Fruit fly (Drosophila melanogaster) whole organism, embryonic: ENCODE data around the gene Hexo1.

Source experiments
- Awh ChIP-seq: fragments of 200-800 bp; sonication (Bioruptor generic); IDR thresholded peaks from 2 replicates; pipeline ENCODE4, ENCODE4 v1.3.6; 2022; ENCODE audit warnings: missing biosample characterization, missing genetic modification characterization
- Blimp-1 ChIP-seq: fragments of 200-800 bp; sonication (Bioruptor generic); optimal IDR thresholded peaks from 3 replicates; lab custom pipeline; 2018; ENCODE audit warnings: missing biosample characterization, missing genetic modification characterization, mild to moderate bottlenecking, moderate library complexity, missing genetic modification reagents
- CG10267 ChIP-seq: fragments of 200-800 bp; sonication (Bioruptor generic); optimal IDR thresholded peaks from 2 replicates; lab custom pipeline; 2018; ENCODE audit warnings: missing biosample characterization, mild to moderate bottlenecking, missing genetic modification characterization, moderate library complexity
- CG10462 ChIP-seq: fragments of 200-800 bp; sonication (Bioruptor generic); optimal IDR thresholded peaks from 2 replicates; lab custom pipeline; 2016; ENCODE audit warnings: missing biosample characterization, missing genetic modification characterization
- CG11696 ChIP-seq: fragments of 200-800 bp; sonication (Bioruptor generic); IDR thresholded peaks from 2 replicates; pipeline ENCODE4 v1.3.6; 2022; ENCODE audit warnings: missing biosample characterization, missing genetic modification characterization
- CG12769 ChIP-seq: fragments of 200-800 bp; sonication (Bioruptor generic); optimal IDR thresholded peaks from 2 replicates; lab custom pipeline; 2019; ENCODE audit warnings: missing biosample characterization, mild to moderate bottlenecking, missing genetic modification characterization, moderate library complexity
- CG1603 ChIP-seq: fragments of 200-800 bp; sonication (Bioruptor generic); optimal IDR thresholded peaks from 2 replicates; lab custom pipeline; 2019; ENCODE audit warnings: missing biosample characterization, mild to moderate bottlenecking, missing genetic modification characterization, moderate library complexity
- CG18619 ChIP-seq: fragments of 200-800 bp; sonication (Bioruptor generic); optimal IDR thresholded peaks from 3 replicates; lab custom pipeline; 2017; ENCODE audit warnings: missing biosample characterization, mild to moderate bottlenecking, missing genetic modification characterization
- CG3163 ChIP-seq: fragments of 200-800 bp; sonication (Bioruptor generic); optimal IDR thresholded peaks from 3 replicates; lab custom pipeline; 2016; ENCODE audit warnings: missing biosample characterization, missing genetic modification characterization
- CG33557 ChIP-seq: fragments of 200-800 bp; sonication (Bioruptor generic); optimal IDR thresholded peaks from 2 replicates; lab custom pipeline; 2019; ENCODE audit warnings: missing biosample characterization, mild to moderate bottlenecking, missing genetic modification characterization, moderate library complexity
- CG43689 ChIP-seq: fragments of 200-800 bp; sonication (Bioruptor generic); IDR thresholded peaks from 2 replicates; pipeline ENCODE4 v1.3.6; 2022; ENCODE audit warnings: missing biosample characterization, missing genetic modification characterization
- CG7556 ChIP-seq: fragments of 200-800 bp; sonication (Bioruptor generic); optimal IDR thresholded peaks from 2 replicates; lab custom pipeline; 2017; ENCODE audit warnings: missing biosample characterization, mild to moderate bottlenecking, missing genetic modification characterization
- CG7839 ChIP-seq: fragments of 200-800 bp; sonication (Bioruptor generic); optimal IDR thresholded peaks from 3 replicates; lab custom pipeline; 2018; ENCODE audit warnings: missing biosample characterization, mild to moderate bottlenecking, missing genetic modification characterization, moderate library complexity
- D ChIP-seq, 2 experiments: fragments of 200-800 bp in 1 of 2; fragments of >200 bp in 1 of 2; sonication (Bioruptor generic) in 1 of 2; optimal IDR thresholded peaks; 2 replicates in 1 of 2; 3 replicates in 1 of 2; lab custom pipeline; 2017; ENCODE audit warnings: mild to moderate bottlenecking in 1 of 2, missing biosample characterization in 1 of 2, missing genetic modification characterization in 1 of 2, missing genetic modification reagents in 1 of 2
- D19B ChIP-seq: fragments of 200-800 bp; sonication (Bioruptor generic); optimal IDR thresholded peaks from 2 replicates; lab custom pipeline; 2017; ENCODE audit warnings: missing biosample characterization, mild to moderate bottlenecking, missing genetic modification characterization
- Dll ChIP-seq: fragments of 200-800 bp; sonication (Bioruptor generic); IDR thresholded peaks from 4 replicates; pipeline ENCODE4 v1.3.6; 2022; ENCODE audit warnings: missing biosample characterization, missing genetic modification characterization; ENCODE audit not compliant: partially characterized antibody
- Drgx ChIP-seq: fragments of 200-800 bp; sonication (Bioruptor generic); IDR thresholded peaks from 2 replicates; pipeline ENCODE4 v1.3.6; 2022; ENCODE audit warnings: missing biosample characterization, missing genetic modification characterization
- Gug ChIP-seq: fragments of 200-800 bp; sonication (Bioruptor generic); IDR thresholded peaks from 4 replicates; pipeline ENCODE4 v1.3.6; 2022; ENCODE audit warnings: missing biosample characterization, missing genetic modification characterization
- Lim3 ChIP-seq: fragments of 200-800 bp; sonication (Bioruptor generic); IDR thresholded peaks from 2 replicates; pipeline ENCODE4 v1.3.6; 2022; ENCODE audit warnings: missing biosample characterization, missing genetic modification characterization
- Mes4 ChIP-seq: fragments of 200-800 bp; sonication (Bioruptor generic); optimal IDR thresholded peaks from 2 replicates; lab custom pipeline; 2016; ENCODE audit warnings: missing biosample characterization, missing genetic modification characterization
- Mrtf ChIP-seq: fragments of 200-800 bp; sonication (Bioruptor generic); IDR thresholded peaks from 3 replicates; pipeline ENCODE4 v1.3.6; 2022; ENCODE audit warnings: missing biosample characterization, missing genetic modification characterization
- Poxn ChIP-seq: fragments of 200-800 bp; sonication (Bioruptor generic); IDR thresholded peaks from 2 replicates; pipeline ENCODE4 v1.3.6; 2022; ENCODE audit warnings: missing biosample characterization, missing genetic modification characterization
- Side ChIP-seq: fragments of 200-800 bp; sonication (Bioruptor generic); optimal IDR thresholded peaks from 2 replicates; lab custom pipeline; 2016; ENCODE audit warnings: missing biosample characterization, missing genetic modification characterization
- YL-1 ChIP-seq: fragments of 200-800 bp; sonication (Bioruptor generic); optimal IDR thresholded peaks from 3 replicates; lab custom pipeline; 2017; ENCODE audit warnings: missing biosample characterization, mild to moderate bottlenecking, missing genetic modification characterization
- chif ChIP-seq, 2 experiments: fragments of 200-800 bp; sonication (Bioruptor generic); optimal IDR thresholded peaks; 3 replicates each; lab custom pipeline; 2016; ENCODE audit warnings: missing biosample characterization in 2 of 2, missing genetic modification characterization in 2 of 2
- crc ChIP-seq: fragments of 200-800 bp; sonication (Bioruptor generic); optimal IDR thresholded peaks from 2 replicates; lab custom pipeline; 2016; ENCODE audit warnings: missing biosample characterization, missing genetic modification characterization
- fru ChIP-seq: fragments of >200 bp; optimal IDR thresholded peaks from 2 replicates; lab custom pipeline; 2017
- grn ChIP-seq: fragments of 200-800 bp; sonication (Bioruptor generic); optimal IDR thresholded peaks from 3 replicates; lab custom pipeline; 2017; ENCODE audit warnings: missing biosample characterization, missing genetic modification characterization
- kay ChIP-seq: fragments of 200-800 bp; sonication (Bioruptor generic); optimal IDR thresholded peaks from 2 replicates; lab custom pipeline; 2016; ENCODE audit warnings: missing biosample characterization, missing genetic modification characterization
- luna ChIP-seq: fragments of 200-800 bp; sonication (Bioruptor generic); optimal IDR thresholded peaks from 2 replicates; lab custom pipeline; 2016; ENCODE audit warnings: missing biosample characterization, missing genetic modification characterization
- nerfin-1 ChIP-seq: fragments of 200-800 bp; sonication (Bioruptor generic); optimal IDR thresholded peaks from 3 replicates; lab custom pipeline; 2019; ENCODE audit warnings: missing biosample characterization, mild to moderate bottlenecking, missing genetic modification characterization, moderate library complexity
- nerfin-2 ChIP-seq: fragments of 200-800 bp; sonication (Bioruptor generic); IDR thresholded peaks from 2 replicates; pipeline ENCODE4 v1.3.6; 2022; ENCODE audit warnings: missing biosample characterization, missing genetic modification characterization; ENCODE audit not compliant: partially characterized antibody
- onecut ChIP-seq: fragments of 200-800 bp; sonication (Bioruptor generic); IDR thresholded peaks from 2 replicates; pipeline ENCODE4 v1.3.6; 2022; ENCODE audit warnings: missing biosample characterization, missing genetic modification characterization
- prd ChIP-seq, 3 experiments: fragments of >200 bp in 2 of 3; fragments of 200-800 bp in 1 of 3; sonication (Bioruptor generic) in 1 of 3; optimal IDR thresholded peaks in 2 of 3; IDR thresholded peaks in 1 of 3; 2 replicates in 2 of 3; 3 replicates in 1 of 3; pipeline versions ENCODE4 v1.3.6 to Lab custom; 2017 to 2022; ENCODE audit warnings: missing biosample characterization in 1 of 3, missing genetic modification characterization in 1 of 3
- ro ChIP-seq: fragments of 200-800 bp; sonication (Bioruptor generic); IDR thresholded peaks from 2 replicates; pipeline ENCODE4 v1.3.6; 2022; ENCODE audit warnings: missing biosample characterization, missing genetic modification characterization
- sens ChIP-seq: fragments of 200-800 bp; sonication (Bioruptor generic); peaks from one replicate; lab custom pipeline; 2016; ENCODE audit warnings: missing biosample characterization, missing genetic modification characterization
- sug ChIP-seq: fragments of 200-800 bp; optimal IDR thresholded peaks from 2 replicates; lab custom pipeline; 2019; ENCODE audit warnings: missing biosample characterization, mild to moderate bottlenecking, missing genetic modification characterization, moderate library complexity
- unc-4 ChIP-seq: fragments of 200-800 bp; sonication (Bioruptor generic); IDR thresholded peaks from 2 replicates; pipeline ENCODE4 v1.3.6; 2022; ENCODE audit warnings: missing biosample characterization, missing genetic modification characterization; ENCODE audit not compliant: partially characterized antibody
- z ChIP-seq: fragments of 200-800 bp; sonication (Bioruptor generic); IDR thresholded peaks from 3 replicates; pipeline ENCODE4 v1.3.6; 2022; ENCODE audit warnings: missing biosample characterization, missing genetic modification characterization

The Hexo1 gene

dm6 chr3L:4263502-4263901, 24.9 kb upstream of the Hexo1 start, which contains the start of gene CG1273 (continued):
- TF ChIP-seq CG3163 (GFP tag; lab: Kevin White, UChicago): peak; percentile 67
- peak; percentile 27 for TF ChIP-seq CG10462 (GFP tag; lab: Kevin White, UChicago)
- TF ChIP-seq Mrtf (GFP tag; lab: Robert Waterston, UW): no peak
- no peak for TF ChIP-seq CG1603 (tag; lab: Kevin White, UChicago)
- TF ChIP-seq Side (GFP tag; lab: Kevin White, UChicago): no peak
- no peak for TF ChIP-seq Dll
- TF ChIP-seq z (GFP tag; lab: Robert Waterston, UW): no peak

- TF ChIP-seq sens (GFP tag; lab: Kevin White, UChicago) (peak; percentile 6), CG11696 (GFP tag; lab: Robert Waterston, UW) (peak; percentile 69), nerfin-2 (0 out of 2 replicates have a peak, but pooled peaks have one; percentile 21), prd (optimal IDR thresholded peaks at IDR 0.05; lab: Kevin White, UChicago) (no peak), prd (GFP tag; IDR thresholded peaks at IDR 0.05; lab: Robert Waterston, UW) (no peak)
These were observed 23.5 kb upstream of the Hexo1 start for dm6 chr3L:4264963-4265362.

dm6 chr3L:4265836-4266235, 22.6 kb upstream of the Hexo1 start:
- TF ChIP-seq CG7839 (tag; lab: Kevin White, UChicago) (no peak), D (optimal IDR thresholded peaks at IDR 0.05; lab: Kevin White, UChicago) (no peak), D (GFP tag; optimal IDR thresholded peaks at IDR 0.05; lab: Kevin White, UChicago) (no peak), chif (GFP tag; optimal IDR thresholded peaks at IDR 0.05; lab: Kevin White, UChicago) (no peak), CG10267 (tag; lab: Kevin White, UChicago) (no peak), ro (no peak), CG7556 (no peak), Blimp-1 (GFP tag; lab: Kevin White, UChicago) (peak; percentile 88), Lim3 (GFP tag; lab: Robert Waterston, UW) (no peak), CG12769 (tag; lab: Kevin White, UChicago) (no peak), luna (no peak), fru (no peak), CG43689 (no peak), unc-4 (no peak), CG33557 (GFP tag; lab: Kevin White, UChicago) (no peak), onecut (GFP tag; lab: Robert Waterston, UW) (no peak), sug (tag; lab: Kevin White, UChicago) (no peak), grn (GFP tag; lab: Kevin White, UChicago) (peak; percentile 1), kay (no peak), Mes4 (GFP tag; lab: Kevin White, UChicago) (no peak), Awh (GFP tag; lab: Robert Waterston, UW) (0 out of 2 replicates have a peak, but pooled peaks have one; percentile 54), D19B (GFP tag; lab: Kevin White, UChicago) (no peak), Drgx (GFP tag; lab: Robert Waterston, UW) (no peak), Gug (GFP tag; lab: Robert Waterston, UW) (no peak)

- no peak for TF ChIP-seq nerfin-1
- TF ChIP-seq crc (GFP tag; lab: Kevin White, UChicago): no peak
- no peak for TF ChIP-seq YL-1 (GFP tag; lab: Kevin White, UChicago)
- TF ChIP-seq Poxn (GFP tag; lab: Robert Waterston, UW): no peak
- no peak for TF ChIP-seq CG18619
These were observed 21.0 kb upstream of the Hexo1 start, which contains the start of gene CG33764 for dm6 chr3L:4267403-4267802. CG33764 (minus strand) TSS chr3L:4267503.
